Fruit fly (Drosophila melanogaster): ENCODE measurements around the gene CG42393.
A peak's percentile ranks its signal among the peaks of the same experiment; 100 is the strongest.

Gene CG42393

DNA sequence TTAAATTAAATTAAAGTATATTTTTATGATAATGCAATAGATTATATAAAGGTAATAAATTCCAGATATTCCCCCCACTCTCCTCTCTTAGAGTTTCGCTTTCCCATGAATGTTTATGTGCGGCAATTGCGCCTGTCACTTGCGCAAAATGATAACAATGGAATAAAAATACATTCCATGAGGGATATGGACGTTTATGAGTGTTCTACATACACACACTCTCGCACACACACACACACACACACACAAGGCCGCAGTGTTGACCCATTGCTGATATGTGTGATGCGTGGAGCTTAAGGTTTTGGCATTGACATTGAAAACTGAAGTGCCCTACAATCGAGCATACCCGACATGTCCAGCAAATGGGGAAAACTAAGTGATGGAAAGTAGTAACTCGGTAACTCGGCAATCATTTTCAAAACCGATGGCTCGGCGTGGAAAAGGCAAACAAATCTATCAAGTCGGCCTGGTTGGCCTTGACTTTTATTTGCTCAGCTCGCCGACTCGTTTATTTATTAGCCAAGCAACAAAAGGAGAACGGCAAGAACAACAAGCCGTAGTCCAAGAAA is 4.1 kb downstream of the CG42393 start:
- TF ChIP-seq Dll (optimal IDR thresholded peaks at IDR 0.05) (no peak), pan (optimal IDR thresholded peaks at IDR 0.05) (no peak), usp (GFP tag; optimal IDR thresholded peaks at IDR 0.05) (no peak), psq (optimal IDR thresholded peaks at IDR 0.05) (no peak), EcR (GFP tag; optimal IDR thresholded peaks at IDR 0.05) (no peak), CG8478 (optimal IDR thresholded peaks at IDR 0.05) (no peak)

DNA sequence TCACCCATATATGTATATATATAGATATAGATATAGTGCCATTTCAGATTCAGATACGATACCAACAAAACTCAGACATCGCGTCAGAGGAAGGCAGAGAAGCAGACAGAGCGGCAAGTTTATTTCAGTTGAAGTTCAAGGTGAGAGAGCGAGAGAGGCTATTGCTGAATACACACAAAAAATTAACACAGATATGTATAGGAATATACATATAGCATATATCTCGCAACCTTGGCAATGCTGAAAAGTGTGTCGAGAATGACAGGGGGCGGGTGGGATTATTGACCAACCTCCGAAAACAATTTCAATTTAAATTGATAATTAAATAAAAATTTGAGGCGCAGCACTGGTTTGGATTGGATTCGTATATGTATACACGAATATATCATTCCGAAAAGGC is 14.5 kb downstream of the CG42393 start:
- TF ChIP-seq CG8478 (optimal IDR thresholded peaks at IDR 0.05) = no peak
- TF ChIP-seq EcR (GFP tag; optimal IDR thresholded peaks at IDR 0.05) = no peak
- no peak for TF ChIP-seq usp (GFP tag; optimal IDR thresholded peaks at IDR 0.05)
- no peak for TF ChIP-seq pan (optimal IDR thresholded peaks at IDR 0.05)
- no peak for TF ChIP-seq psq (optimal IDR thresholded peaks at IDR 0.05)
- no peak for TF ChIP-seq Dll (optimal IDR thresholded peaks at IDR 0.05)

DNA sequence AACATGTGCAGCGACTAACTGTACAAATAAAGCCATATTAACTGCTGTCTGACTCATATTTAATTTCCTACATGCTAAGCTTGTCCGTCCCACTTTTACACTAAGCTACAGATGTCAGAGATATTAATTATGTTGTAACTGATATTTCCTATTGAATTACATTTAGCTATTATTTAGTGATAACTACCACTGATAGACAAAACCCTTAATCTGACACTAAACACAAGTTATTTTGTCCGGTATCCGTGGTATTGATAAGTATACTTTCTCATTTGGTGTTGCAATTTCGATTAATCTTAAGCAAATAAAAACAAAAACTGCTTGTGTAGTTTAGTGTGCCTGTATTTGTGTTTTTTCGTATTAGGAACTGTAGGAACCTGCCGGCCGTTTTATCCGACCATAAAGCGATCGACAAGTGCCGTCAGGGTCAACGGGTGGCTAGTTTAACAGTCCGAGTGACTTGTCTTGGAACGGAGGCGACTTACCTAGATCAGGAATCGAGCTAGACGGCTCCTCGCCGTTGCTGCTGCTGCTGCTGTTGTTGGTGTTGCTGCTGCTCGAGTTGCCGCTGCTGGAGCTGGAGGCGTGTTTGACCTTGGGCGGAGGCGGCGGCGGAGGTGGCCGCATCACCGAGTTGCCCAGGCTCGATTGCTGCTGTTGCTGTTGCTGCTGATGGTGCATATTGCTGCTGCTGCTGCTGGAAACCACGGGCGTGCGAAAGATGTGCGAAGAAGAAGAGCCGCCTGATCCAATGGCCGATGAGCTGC is 15.4 kb downstream of the CG42393 start:
- TF ChIP-seq CG8478 (optimal IDR thresholded peaks at IDR 0.05) (no peak), psq (optimal IDR thresholded peaks at IDR 0.05) (no peak), pan (optimal IDR thresholded peaks at IDR 0.05) (no peak), usp (GFP tag; optimal IDR thresholded peaks at IDR 0.05) (no peak)

dm6 chr3L:18061240-18061639 is 18.7 kb downstream of the CG42393 start:
- TF ChIP-seq Dll (optimal IDR thresholded peaks at IDR 0.05) (no peak), CG8478 (optimal IDR thresholded peaks at IDR 0.05) (no peak), psq (optimal IDR thresholded peaks at IDR 0.05) (no peak), pan (optimal IDR thresholded peaks at IDR 0.05) (no peak)

DNA sequence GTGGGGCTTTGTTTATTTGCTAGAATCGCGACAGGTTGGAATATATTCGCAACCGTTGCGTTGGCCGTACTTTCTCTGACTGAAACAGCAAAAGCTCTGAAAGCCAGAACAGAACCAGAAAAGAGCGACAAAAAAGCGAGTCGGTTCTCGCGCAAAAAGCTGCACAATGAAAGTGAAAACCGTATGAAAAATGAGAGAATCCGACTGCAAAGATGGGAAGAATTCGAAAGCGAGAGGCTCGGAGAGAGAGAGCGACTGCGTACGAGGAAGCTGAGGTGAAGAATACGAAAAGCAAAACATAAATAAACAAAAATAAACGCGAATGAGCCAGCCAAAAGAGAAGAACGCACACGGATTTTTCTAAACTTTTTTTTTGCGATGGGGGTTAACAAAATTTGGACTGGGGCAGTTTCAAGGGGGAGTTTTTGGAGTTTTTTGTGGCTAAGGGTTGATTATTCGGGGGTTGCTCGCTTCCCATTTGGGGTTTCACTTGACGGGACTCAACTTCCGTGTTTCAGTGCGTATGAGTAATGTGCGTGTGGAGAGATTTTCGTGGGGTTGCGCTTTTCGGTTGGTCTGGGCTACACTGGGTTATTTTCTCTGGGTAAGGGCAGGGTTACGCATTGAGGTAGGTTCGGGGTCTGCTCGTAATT is 19.3 kb downstream of the CG42393 start:
- TF ChIP-seq psq (optimal IDR thresholded peaks at IDR 0.05) (no peak), Dll (optimal IDR thresholded peaks at IDR 0.05) (peak; percentile 54), pan (optimal IDR thresholded peaks at IDR 0.05) (no peak), usp (GFP tag; optimal IDR thresholded peaks at IDR 0.05) (no peak)

DNA sequence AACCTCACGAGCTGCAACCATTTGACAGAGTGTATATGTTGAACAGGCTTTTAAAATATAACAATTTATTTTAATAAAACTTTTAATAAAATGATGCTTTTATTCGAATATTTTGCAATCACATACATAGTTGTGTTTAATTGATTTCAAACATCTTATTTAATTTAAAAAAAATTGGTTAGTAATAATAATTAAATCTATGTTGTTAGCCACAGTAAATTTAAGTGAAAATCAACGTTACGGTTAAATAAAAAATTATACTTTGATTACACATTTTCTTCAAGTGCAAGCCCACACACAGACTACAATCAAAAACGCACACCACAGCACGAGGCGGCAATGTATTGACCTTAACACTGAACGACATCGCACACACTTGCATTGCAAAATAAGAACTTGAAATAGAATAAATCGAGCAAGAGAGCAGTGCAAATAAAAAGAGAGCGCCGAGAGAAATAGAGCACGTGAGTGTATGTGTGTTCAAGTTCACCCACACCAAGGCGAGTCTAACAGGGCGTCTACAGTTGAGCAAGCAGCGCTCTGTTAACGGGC is 20.5 kb downstream of the CG42393 start:
- TF ChIP-seq EcR (GFP tag; optimal IDR thresholded peaks at IDR 0.05) = peak in 1 of 2 experiments; percentile 63
- no peak for TF ChIP-seq CG8478 (optimal IDR thresholded peaks at IDR 0.05)

dm6 chr3L:18064632-18065482 is 22.3 kb downstream of the CG42393 start, which contains the start of gene Eip75B:
Gene Eip75B (minus strand): TSS chr3L:18064696.
- TF ChIP-seq Dll (optimal IDR thresholded peaks at IDR 0.05) (no peak), psq (optimal IDR thresholded peaks at IDR 0.05) (no peak), EcR (GFP tag; optimal IDR thresholded peaks at IDR 0.05) (peak in 1 of 2 experiments; percentile 89)

DNA sequence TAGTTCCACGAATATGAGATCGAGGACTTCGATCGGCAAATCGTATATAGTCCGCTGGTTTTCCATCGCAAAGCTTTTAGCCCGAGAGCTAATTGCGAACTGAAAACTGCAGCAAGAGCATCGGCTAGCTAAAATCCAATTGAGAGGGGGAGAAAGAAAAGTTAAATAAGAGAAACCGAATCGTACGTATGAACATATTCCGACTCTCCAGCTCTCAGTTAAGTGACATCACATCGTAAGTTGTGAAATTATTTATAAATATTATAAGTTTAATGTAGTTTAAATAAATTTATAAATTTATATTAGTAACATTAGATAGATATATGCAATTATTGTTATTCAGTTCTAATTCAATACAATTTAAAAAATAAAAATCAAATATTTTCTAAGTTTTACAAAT is 27.5 kb downstream of the CG42393 start, which contains the start of gene CG44006:
Gene CG44006 (minus strand): TSS at position 101 of the 400 bp plus-strand sequence.
- TF ChIP-seq psq (optimal IDR thresholded peaks at IDR 0.05) (no peak), pan (optimal IDR thresholded peaks at IDR 0.05) (no peak), usp (GFP tag; optimal IDR thresholded peaks at IDR 0.05) (no peak), EcR (GFP tag; optimal IDR thresholded peaks at IDR 0.05) (no peak), CG8478 (optimal IDR thresholded peaks at IDR 0.05) (no peak), Dll (optimal IDR thresholded peaks at IDR 0.05) (no peak)

dm6 chr3L:18072023-18072422 is 29.5 kb downstream of the CG42393 start, which contains the start of gene CG44005:
Gene CG44005 (minus strand): TSS chr3L:18072123.
- TF ChIP-seq psq (optimal IDR thresholded peaks at IDR 0.05) (no peak), CG8478 (optimal IDR thresholded peaks at IDR 0.05) (no peak), usp (GFP tag; optimal IDR thresholded peaks at IDR 0.05) (no peak), Dll (optimal IDR thresholded peaks at IDR 0.05) (no peak), EcR (GFP tag; optimal IDR thresholded peaks at IDR 0.05) (no peak), pan (optimal IDR thresholded peaks at IDR 0.05) (no peak)

DNA sequence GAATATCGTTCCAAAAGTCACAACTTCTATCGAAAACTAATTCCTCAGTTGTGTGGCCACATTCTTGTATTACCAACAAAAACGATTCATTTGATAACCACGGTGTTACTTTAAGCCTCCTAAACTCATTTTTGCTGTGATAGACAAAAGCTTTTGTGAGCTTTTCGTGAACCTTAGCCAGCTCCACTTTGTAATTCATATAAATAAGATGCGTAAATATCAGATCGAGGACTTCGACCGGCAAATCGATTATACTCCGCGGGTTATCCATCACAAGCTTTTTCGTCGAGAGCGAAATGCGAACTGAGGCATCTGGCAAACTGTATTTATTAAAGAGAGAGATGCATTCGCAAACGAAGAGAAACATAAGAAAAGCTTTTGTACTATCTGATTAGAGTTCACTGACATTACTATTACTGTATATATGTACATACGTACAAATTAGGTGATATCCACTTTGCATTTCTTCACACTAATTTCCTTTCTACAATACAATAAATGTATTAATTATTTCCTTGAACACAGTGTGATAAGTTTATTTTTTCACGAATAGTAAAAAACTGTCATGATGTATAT is 31.1 kb downstream of the CG42393 start, which contains the start of gene CG44004:
Gene CG44004 (minus strand): TSS at position 305 of the 576 bp plus-strand sequence.
- TF ChIP-seq CG8478 (optimal IDR thresholded peaks at IDR 0.05) (no peak), psq (optimal IDR thresholded peaks at IDR 0.05) (no peak), Dll (optimal IDR thresholded peaks at IDR 0.05) (no peak), usp (GFP tag; optimal IDR thresholded peaks at IDR 0.05) (no peak), pan (optimal IDR thresholded peaks at IDR 0.05) (no peak), EcR (GFP tag; optimal IDR thresholded peaks at IDR 0.05) (no peak)

- TF ChIP-seq CG8478 (optimal IDR thresholded peaks at IDR 0.05) (no peak), psq (optimal IDR thresholded peaks at IDR 0.05) (no peak), EcR (GFP tag; optimal IDR thresholded peaks at IDR 0.05) (peak in 1 of 2 experiments; percentile 59)
Measured at dm6 chr3L:18074988-18075387, 32.5 kb downstream of the CG42393 start.
